Worm (Caenorhabditis elegans) whole organism, young adult: ENCODE measurements around the gene gcy-25.
"Not testable (repeated sequence)": the region's sequence is repeated elsewhere in the genome, so short reads cannot be mapped to it uniquely, and the experiment has no call there.

Experiments used
- B0261.1 ChIP-seq: sonication (generic microtip); optimal IDR thresholded peaks from 2 replicates; lab custom pipeline; 2016; ENCODE audit warnings: mild to moderate bottlenecking, missing genetic modification characterization, moderate library complexity, missing compliant biosample characterization
- ZK185.1 ChIP-seq: sonication (generic microtip); optimal IDR thresholded peaks from 2 replicates; lab custom pipeline; 2016; ENCODE audit warnings: mild to moderate bottlenecking, missing genetic modification characterization, missing compliant biosample characterization; ENCODE audit not compliant: poor library complexity, severe bottlenecking
- akir-1 ChIP-seq: fragments of 200-800 bp; sonication (Bioruptor generic); optimal IDR thresholded peaks from 2 replicates; lab custom pipeline; 2018; ENCODE audit warnings: mild to moderate bottlenecking, missing genetic modification characterization, moderate library complexity, missing compliant biosample characterization
- bed-2 ChIP-seq: fragments of 200-800 bp; sonication (Bioruptor generic); IDR thresholded peaks from 2 replicates; pipeline ENCODE4 v1.3.6; 2022; ENCODE audit warnings: missing genetic modification reagents, missing genetic modification characterization, missing compliant biosample characterization
- dpl-1 ChIP-seq: fragments of 150-350 bp; optimal IDR thresholded peaks from 2 replicates; lab custom pipeline; 2014; ENCODE audit warnings: missing biosample characterization, missing genetic modification reagents, missing genetic modification characterization
- egl-44 ChIP-seq: fragments of 200-800 bp; sonication (Bioruptor generic); IDR thresholded peaks from 2 replicates; pipeline ENCODE4 v1.3.6; 2022; ENCODE audit warnings: missing genetic modification reagents, missing genetic modification characterization, missing compliant biosample characterization
- let-526 ChIP-seq: fragments of 200-800 bp; sonication (Bioruptor generic); IDR thresholded peaks from 2 replicates; pipeline ENCODE4 v1.3.6; 2022; ENCODE audit warnings: missing genetic modification reagents, missing genetic modification characterization, missing compliant biosample characterization
- nfya-1 ChIP-seq: sonication (generic microtip); optimal IDR thresholded peaks from 2 replicates; lab custom pipeline; 2017; ENCODE audit warnings: antibody characterized with exemption, missing compliant biosample characterization, missing genetic modification characterization, borderline replicate concordance; ENCODE audit not compliant: insufficient read depth
- nfya-2 ChIP-seq: fragments of 200-800 bp; sonication (Bioruptor generic); IDR thresholded peaks from 2 replicates; pipeline ENCODE4 v1.3.6; 2022; ENCODE audit warnings: missing genetic modification reagents, missing genetic modification characterization, missing compliant biosample characterization
- snpc-1.3 ChIP-seq: sonication (generic microtip); optimal IDR thresholded peaks from 2 replicates; lab custom pipeline; 2017; ENCODE audit warnings: missing genetic modification characterization, mild to moderate bottlenecking, missing compliant biosample characterization, antibody characterized with exemption, moderate library complexity, missing genotype, missing genetic modification reagents; ENCODE audit not compliant: insufficient read depth
- snpc-4 ChIP-seq, 5 experiments: fragments of 150-350 bp in 1 of 5; sonication (generic microtip) in 4 of 5; optimal IDR thresholded peaks; 2 replicates each; lab custom pipeline; 2014 to 2018; ENCODE audit warnings: missing genetic modification characterization in 5 of 5, missing biosample characterization in 3 of 5, antibody characterized with exemption in 2 of 5, mild to moderate bottlenecking in 2 of 5, missing compliant biosample characterization in 2 of 5, missing genotype in 2 of 5, moderate library complexity in 2 of 5, missing genetic modification reagents in 1 of 5
- tbx-9 ChIP-seq: sonication (generic microtip); optimal IDR thresholded peaks from 2 replicates; lab custom pipeline; 2016; ENCODE audit warnings: borderline replicate concordance, missing genetic modification characterization, inconsistent platforms, missing compliant biosample characterization
- unc-130 ChIP-seq: sonication (generic microtip); optimal IDR thresholded peaks from 2 replicates; lab custom pipeline; 2016; ENCODE audit warnings: missing genetic modification reagents, missing genetic modification characterization, missing compliant biosample characterization
- unc-62 ChIP-seq: fragments of 150-350 bp; optimal IDR thresholded peaks from 2 replicates; lab custom pipeline; 2014; ENCODE audit warnings: missing biosample characterization, missing genetic modification reagents, missing genetic modification characterization

DNA sequence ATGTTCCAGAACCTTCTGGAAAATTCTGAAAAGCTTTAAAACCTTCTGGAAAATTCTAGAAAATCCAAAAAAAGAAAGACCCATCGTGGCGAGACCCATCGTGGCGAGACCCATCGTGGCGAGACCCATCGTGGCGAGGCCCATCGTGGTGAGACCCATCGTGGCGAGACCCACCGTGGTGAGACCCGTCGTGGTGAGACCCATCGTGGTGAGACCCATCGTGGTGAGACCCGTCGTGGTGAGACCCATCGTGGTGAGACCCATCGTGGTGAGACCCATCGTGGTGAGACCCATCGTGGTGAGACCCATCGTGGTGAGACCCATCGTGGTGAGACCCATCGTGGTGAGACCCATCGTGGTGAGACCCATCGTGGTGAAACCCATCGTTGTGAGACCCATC is 46.2 kb upstream of the gcy-25 start:
- not testable (repeated sequence) for TF ChIP-seq snpc-4 (GFP tag; optimal IDR thresholded peaks at IDR 0.05; lab: Kevin White, UChicago); snpc-4 (tag; optimal IDR thresholded peaks at IDR 0.05; lab: Kevin White, UChicago); snpc-1.3 (tag; lab: Kevin White, UChicago); B0261.1; ZK185.1 (tag; lab: Kevin White, UChicago); nfya-1; akir-1 (GFP tag; lab: Kevin White, UChicago); egl-44 (GFP tag; lab: Robert Waterston, UW); let-526 (GFP tag; lab: Robert Waterston, UW); dpl-1; unc-62 (GFP tag; lab: Kevin White, UChicago); bed-2 (GFP tag; lab: Robert Waterston, UW); tbx-9 (tag; lab: Kevin White, UChicago); nfya-2 (GFP tag; lab: Robert Waterston, UW); unc-130 (GFP tag; lab: Kevin White, UChicago)
